Worm (Caenorhabditis elegans): Measurements from ENCODE around the gene hmg-5.

ce11 chrIV:7623078-7623477, 22.9 kb downstream of the hmg-5 start:
- TF ChIP-seq ama-1 (optimal IDR thresholded peaks at IDR 0.05) (no peak), aly-1 (tag; optimal IDR thresholded peaks at IDR 0.05) (no peak), hmbx-1 (tag; optimal IDR thresholded peaks at IDR 0.05) (no peak), tbx-11 (GFP tag; IDR thresholded peaks at IDR 0.05) (no peak)

All from whole organism, early embryonic.